Worm (Caenorhabditis elegans): ENCODE data around the gene ZC449.7.

Gene ZC449.7

DNA sequence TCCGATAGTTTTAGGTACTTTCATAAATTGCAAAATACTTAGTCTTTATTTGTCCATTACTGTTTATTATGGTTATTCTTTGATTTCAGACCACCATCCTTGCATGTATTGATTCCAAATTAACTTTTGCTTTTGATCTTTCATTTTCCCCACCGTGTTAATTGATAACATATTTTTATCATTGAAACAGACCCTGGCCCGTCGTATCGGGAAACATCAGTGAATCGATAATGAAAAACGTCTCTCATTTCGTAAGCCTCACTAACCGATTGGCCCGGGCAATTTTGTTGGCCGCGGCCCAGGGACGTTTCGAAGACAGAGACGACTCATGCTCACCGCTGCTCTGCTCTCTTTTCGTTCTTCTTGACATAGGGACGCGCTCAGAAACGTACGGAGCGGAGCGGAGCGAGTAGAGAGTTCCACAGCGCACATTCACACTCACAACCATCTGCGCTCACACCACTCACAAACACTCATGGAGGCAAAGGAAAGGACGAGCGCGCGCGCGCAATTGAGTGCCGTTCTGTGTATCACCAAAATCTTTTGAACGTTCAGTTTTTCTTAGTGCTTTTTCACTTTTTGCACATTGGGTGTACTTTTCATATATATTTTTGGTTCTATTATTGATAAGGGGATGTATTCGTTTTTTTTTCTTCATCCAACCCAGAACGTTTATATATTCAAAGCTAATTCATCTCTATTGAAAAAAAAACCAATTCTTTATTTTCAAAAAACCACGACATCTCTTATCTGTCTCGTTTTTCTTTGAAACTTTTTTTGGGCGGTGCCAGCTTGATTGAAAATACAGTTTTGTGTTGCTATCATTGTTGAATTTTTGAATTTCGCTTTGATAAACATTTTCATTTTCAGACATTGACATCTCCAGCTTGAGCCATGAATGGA, 50.1 kb downstream of the ZC449.7 start, which contains the start of gene C24H10.2:
Gene C24H10.2 (plus strand): TSS at position 853 of the 903 bp plus-strand sequence.
- TF ChIP-seq mel-28 (tag; optimal IDR thresholded peaks at IDR 0.05; ENCODE audit: borderline replicate concordance) (no peak), K12H6.12 (tag; optimal IDR thresholded peaks at IDR 0.05) (peak; percentile 71), ccch-3 (GFP tag; optimal IDR thresholded peaks at IDR 0.05) (no peak), F23B12.7 (tag; optimal IDR thresholded peaks at IDR 0.05; ENCODE audit: insufficient read depth) (peak; percentile 32), zfh-2 (GFP tag; conservative IDR thresholded peaks at IDR 0.05) (peak; percentile 91), dox-1 (GFP tag; IDR thresholded peaks at IDR 0.05) (peak; percentile 79), gei-17 (GFP tag; optimal IDR thresholded peaks at IDR 0.05) (peak; percentile 17), ztf-18 (tag; optimal IDR thresholded peaks at IDR 0.05) (peak; percentile 12), nhr-80 (tag; optimal IDR thresholded peaks at IDR 0.05) (peak; percentile 75), attf-5 (GFP tag; optimal IDR thresholded peaks at IDR 0.05) (peak; percentile 39), nfyb-1 (GFP tag; IDR thresholded peaks at IDR 0.05) (0 out of 2 replicates have a peak, but pooled peaks have one; percentile 19), unc-130 (GFP tag; optimal IDR thresholded peaks at IDR 0.05) (no peak), cebp-1 (GFP tag; IDR thresholded peaks at IDR 0.05) (no peak), cebp-1 (tag; optimal IDR thresholded peaks at IDR 0.05) (peak; percentile 76), efl-1 (GFP tag; optimal IDR thresholded peaks at IDR 0.05) (peak; percentile 8), K11D2.4 (GFP tag; IDR thresholded peaks at IDR 0.05) (peak; percentile 57), ztf-6 (GFP tag; IDR thresholded peaks at IDR 0.05) (no peak), ekl-4 (GFP tag; IDR thresholded peaks at IDR 0.05) (0 out of 2 replicates have a peak, but pooled peaks have one; percentile 25), ceh-27 (GFP tag; optimal IDR thresholded peaks at IDR 0.05) (peak; percentile 51), F22D6.2 (tag; optimal IDR thresholded peaks at IDR 0.05) (no peak), lir-1 (GFP tag; conservative IDR thresholded peaks at IDR 0.05) (peak; percentile 86), madf-10 (tag; optimal IDR thresholded peaks at IDR 0.05) (peak; percentile 13), lin-40 (tag; optimal IDR thresholded peaks at IDR 0.05) (peak; percentile 37), lin-35 (GFP tag; optimal IDR thresholded peaks at IDR 0.05) (peak in 1 of 3 experiments; percentile 10), mcd-1 (GFP tag; IDR thresholded peaks at IDR 0.05) (0 out of 2 replicates have a peak, but pooled peaks have one; percentile 18), nhr-27 (tag; optimal IDR thresholded peaks at IDR 0.05) (no peak), chd-7 (tag; optimal IDR thresholded peaks at IDR 0.05) (peak; percentile 23), hlh-26 (GFP tag; conservative IDR thresholded peaks at IDR 0.05) (no peak)
